Worm (Caenorhabditis elegans) whole organism, mixed stage, embryonic: Measurements from ENCODE around the gene gei-13.
A peak's percentile ranks its signal among the peaks of the same experiment; 100 is the strongest.

Experiments
- blmp-1 ChIP-seq: fragments of 150-350 bp; optimal IDR thresholded peaks from 2 replicates; lab custom pipeline; 2014; ENCODE audit warnings: missing biosample characterization, missing genetic modification characterization
- ceh-39 ChIP-seq: fragments of 150-350 bp; optimal IDR thresholded peaks from 2 replicates; lab custom pipeline; 2014; ENCODE audit warnings: missing biosample characterization, missing genetic modification characterization
- ceh-43 ChIP-seq: fragments of 200-800 bp; sonication (Bioruptor generic); optimal IDR thresholded peaks from 2 replicates; lab custom pipeline; 2018; ENCODE audit warnings: mild to moderate bottlenecking, missing genetic modification characterization, moderate library complexity, missing compliant biosample characterization
- ceh-83 ChIP-seq: fragments of 200-800 bp; sonication (Bioruptor generic); optimal IDR thresholded peaks from 2 replicates; lab custom pipeline; 2018; ENCODE audit warnings: mild to moderate bottlenecking, missing genetic modification characterization, missing compliant biosample characterization
- ces-1 ChIP-seq: fragments of 150-350 bp; optimal IDR thresholded peaks from 2 replicates; lab custom pipeline; 2014; ENCODE audit warnings: missing biosample characterization, missing genetic modification reagents, missing genetic modification characterization
- cnd-1 ChIP-seq: fragments of 200-800 bp; sonication (Bioruptor generic); optimal IDR thresholded peaks from 2 replicates; lab custom pipeline; 2018; ENCODE audit warnings: mild to moderate bottlenecking, missing genetic modification characterization, missing compliant biosample characterization
- drap-1 ChIP-seq: fragments of 200-800 bp; sonication (Bioruptor generic); optimal IDR thresholded peaks from 3 replicates; lab custom pipeline; 2018; ENCODE audit warnings: mild to moderate bottlenecking, missing genetic modification characterization, missing compliant biosample characterization
- elt-1 ChIP-seq: sonication (generic microtip); optimal IDR thresholded peaks from 2 replicates; lab custom pipeline; 2017; ENCODE audit warnings: missing genetic modification characterization, mild to moderate bottlenecking, missing compliant biosample characterization, antibody characterized with exemption, moderate library complexity, borderline replicate concordance; ENCODE audit not compliant: insufficient read depth
- elt-3 ChIP-seq: fragments of 150-350 bp; optimal IDR thresholded peaks from 2 replicates; lab custom pipeline; 2014; ENCODE audit warnings: missing biosample characterization, missing genetic modification characterization
- ham-2 ChIP-seq: fragments of 200-800 bp; sonication (Bioruptor generic); optimal IDR thresholded peaks from 2 replicates; lab custom pipeline; 2018; ENCODE audit warnings: mild to moderate bottlenecking, missing genetic modification characterization, missing compliant biosample characterization
- hlh-1 ChIP-seq: fragments of 150-350 bp; optimal IDR thresholded peaks from 2 replicates; lab custom pipeline; 2014; ENCODE audit warnings: missing biosample characterization, missing genetic modification reagents, missing genetic modification characterization
- lin-13 ChIP-seq: fragments of 150-350 bp; optimal IDR thresholded peaks from 2 replicates; lab custom pipeline; 2014; ENCODE audit warnings: missing biosample characterization, missing genetic modification characterization
- lin-32 ChIP-seq: fragments of 200-800 bp; sonication (Bioruptor generic); optimal IDR thresholded peaks from 2 replicates; lab custom pipeline; 2018; ENCODE audit warnings: mild to moderate bottlenecking, missing genetic modification characterization, missing compliant biosample characterization
- lsy-2 ChIP-seq: fragments of 150-350 bp; optimal IDR thresholded peaks from 2 replicates; lab custom pipeline; 2014; ENCODE audit warnings: missing biosample characterization, missing genetic modification characterization
- mab-5 ChIP-seq: fragments of 150-350 bp; optimal IDR thresholded peaks from 2 replicates; lab custom pipeline; 2014; ENCODE audit warnings: missing biosample characterization, missing genetic modification characterization
- mep-1 ChIP-seq: fragments of 150-350 bp; optimal IDR thresholded peaks from 2 replicates; lab custom pipeline; 2017; ENCODE audit warnings: missing biosample characterization, missing genetic modification reagents, missing genetic modification characterization, inconsistent platforms
- mls-2 ChIP-seq: sonication (generic microtip); optimal IDR thresholded peaks from 2 replicates; lab custom pipeline; 2016; ENCODE audit warnings: mild to moderate bottlenecking, missing genetic modification characterization, moderate library complexity, missing compliant biosample characterization
- nhr-2 ChIP-seq: fragments of 150-350 bp; optimal IDR thresholded peaks from 2 replicates; lab custom pipeline; 2014; ENCODE audit warnings: missing biosample characterization, missing genetic modification characterization
- nhr-237 ChIP-seq: fragments of 150-350 bp; optimal IDR thresholded peaks from 2 replicates; lab custom pipeline; 2014; ENCODE audit warnings: missing biosample characterization, missing genetic modification characterization
- nhr-76 ChIP-seq: sonication (generic microtip); optimal IDR thresholded peaks from 2 replicates; lab custom pipeline; 2017; ENCODE audit warnings: missing biosample characterization, missing genetic modification characterization
- pha-4 ChIP-seq: fragments of 150-350 bp; optimal IDR thresholded peaks from 2 replicates; lab custom pipeline; 2018; ENCODE audit warnings: missing biosample characterization, missing genetic modification reagents, missing genetic modification characterization
- sem-2 ChIP-seq: fragments of 200-800 bp; sonication (Bioruptor generic); optimal IDR thresholded peaks from 2 replicates; lab custom pipeline; 2018; ENCODE audit warnings: mild to moderate bottlenecking, missing genetic modification characterization, missing compliant biosample characterization
- snpc-4 ChIP-seq: fragments of 150-350 bp; optimal IDR thresholded peaks from 2 replicates; lab custom pipeline; 2014; ENCODE audit warnings: missing biosample characterization, missing genetic modification characterization
- sptf-1 ChIP-seq: sonication (generic microtip); optimal IDR thresholded peaks from 2 replicates; lab custom pipeline; 2017; ENCODE audit warnings: mild to moderate bottlenecking, missing genetic modification characterization, moderate library complexity, missing compliant biosample characterization
- unc-120 ChIP-seq: sonication (generic microtip); optimal IDR thresholded peaks from 2 replicates; lab custom pipeline; 2017; ENCODE audit warnings: missing genetic modification characterization, missing compliant biosample characterization; ENCODE audit not compliant: poor library complexity, severe bottlenecking
- unc-39 ChIP-seq: fragments of 150-350 bp; optimal IDR thresholded peaks from 2 replicates; lab custom pipeline; 2014; ENCODE audit warnings: missing biosample characterization, missing genetic modification characterization
- unc-62 ChIP-seq: fragments of 150-350 bp; optimal IDR thresholded peaks from 2 replicates; lab custom pipeline; 2014; ENCODE audit warnings: missing biosample characterization, missing genetic modification reagents, missing genetic modification characterization
- ztf-11 ChIP-seq: fragments of 150-350 bp; optimal IDR thresholded peaks from 2 replicates; lab custom pipeline; 2014; ENCODE audit warnings: missing biosample characterization, missing genetic modification characterization

gei-13 gene

DNA sequence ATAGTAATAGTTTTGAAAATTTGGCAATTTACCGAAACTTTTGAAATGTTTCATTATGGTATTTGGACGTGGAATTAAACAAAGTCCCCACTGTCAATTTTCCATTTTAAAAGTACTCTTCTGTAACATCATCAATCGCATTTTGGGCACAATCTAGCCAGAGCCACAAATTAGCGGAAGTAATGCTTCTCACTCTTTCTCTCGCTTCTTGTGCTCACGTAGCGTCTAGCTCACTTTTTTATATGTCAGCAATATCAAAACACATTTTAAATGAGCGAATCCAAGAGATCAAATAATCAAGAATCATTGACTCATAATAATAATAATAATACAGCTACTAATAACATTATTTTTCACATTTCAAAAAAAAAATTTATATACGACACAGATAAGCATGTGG, 27.0 kb upstream of the gei-13 start:
- no peak for TF ChIP-seq nhr-76

DNA sequence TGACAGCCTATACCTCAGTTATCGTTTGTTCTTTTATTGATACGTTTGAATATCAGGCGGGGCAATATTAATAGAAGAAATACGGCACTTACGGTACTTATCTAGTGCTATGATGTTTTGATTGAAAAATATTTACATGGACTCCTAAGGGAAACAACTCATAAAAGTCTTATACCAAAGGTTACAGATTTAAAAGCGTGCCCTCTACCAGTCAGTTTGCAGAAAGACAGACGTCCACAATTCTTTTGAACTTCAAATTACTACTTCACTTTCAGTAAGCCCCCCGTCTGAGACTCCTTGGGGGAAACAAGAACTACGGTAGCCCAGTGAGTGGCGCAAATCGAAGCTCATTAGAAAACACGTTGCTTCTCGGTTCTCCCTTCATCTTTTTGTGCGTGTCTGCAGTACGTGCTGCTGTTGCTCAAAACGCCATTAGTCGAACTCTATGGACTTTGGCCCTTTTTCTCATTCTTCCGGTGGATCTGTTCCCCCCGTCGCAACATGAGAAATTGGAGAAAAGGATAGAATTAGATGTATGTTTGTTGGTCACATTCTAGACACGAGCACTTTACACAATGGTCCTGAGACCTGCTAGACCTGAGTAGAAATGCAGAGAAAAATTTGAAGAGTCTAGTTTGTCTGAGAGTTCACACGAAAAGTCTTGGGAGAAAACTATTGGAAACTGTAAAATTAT, 25.5 kb upstream of the gei-13 start:
- TF ChIP-seq ceh-83 (GFP tag; lab: Kevin White, UChicago) (no peak), nhr-237 (no peak), elt-3 (tag; lab: Kevin White, UChicago) (no peak), unc-39 (tag; lab: Kevin White, UChicago) (no peak), mep-1 (tag; lab: Kevin White, UChicago) (no peak), nhr-76 (no peak), hlh-1 (tag; lab: Kevin White, UChicago) (peak; percentile 42), ces-1 (no peak), unc-62 (GFP tag; lab: Kevin White, UChicago) (no peak), mab-5 (tag; lab: Kevin White, UChicago) (no peak), sem-2 (GFP tag; lab: Kevin White, UChicago) (no peak), unc-120 (tag; lab: Kevin White, UChicago) (peak; percentile 35), lsy-2 (tag; lab: Kevin White, UChicago) (no peak), cnd-1 (tag; lab: Kevin White, UChicago) (no peak), mls-2 (tag; lab: Kevin White, UChicago) (no peak)

DNA sequence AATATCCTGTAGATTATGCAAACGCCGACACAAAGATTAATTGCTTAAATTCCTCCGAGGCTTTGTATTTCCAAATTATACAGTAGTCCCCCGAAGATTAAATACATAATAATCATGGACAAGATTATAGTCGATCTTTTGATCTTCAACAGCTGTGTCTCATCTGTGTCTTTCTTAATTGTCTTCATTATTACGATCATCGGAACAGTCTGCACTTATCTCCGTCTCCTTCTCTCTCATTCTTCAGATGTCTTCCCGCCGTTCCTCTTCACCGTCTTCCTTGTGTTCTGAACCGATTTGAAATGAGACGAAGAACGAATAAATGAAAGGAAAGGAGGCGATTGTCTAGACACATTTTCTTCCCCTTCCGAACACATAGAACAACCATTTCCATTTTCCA, 24.2 kb upstream of the gei-13 start:
- no peak for TF ChIP-seq lin-13 (tag; lab: Kevin White, UChicago)
- TF ChIP-seq snpc-4 = no peak
- TF ChIP-seq mep-1 (tag; lab: Kevin White, UChicago) = no peak
- TF ChIP-seq lin-32 (GFP tag; lab: Kevin White, UChicago) = peak; percentile 58
- TF ChIP-seq ceh-83 (GFP tag; lab: Kevin White, UChicago) = no peak
- peak; percentile 40 for TF ChIP-seq hlh-1 (tag; lab: Kevin White, UChicago)
- TF ChIP-seq cnd-1 (tag; lab: Kevin White, UChicago) = peak; percentile 8
- TF ChIP-seq ces-1 = peak; percentile 18
- peak; percentile 26 for TF ChIP-seq ceh-43 (GFP tag; lab: Kevin White, UChicago)
- TF ChIP-seq elt-1 (tag; lab: Kevin White, UChicago) = peak; percentile 54
- TF ChIP-seq, all 35 proteins: peak for 6

DNA sequence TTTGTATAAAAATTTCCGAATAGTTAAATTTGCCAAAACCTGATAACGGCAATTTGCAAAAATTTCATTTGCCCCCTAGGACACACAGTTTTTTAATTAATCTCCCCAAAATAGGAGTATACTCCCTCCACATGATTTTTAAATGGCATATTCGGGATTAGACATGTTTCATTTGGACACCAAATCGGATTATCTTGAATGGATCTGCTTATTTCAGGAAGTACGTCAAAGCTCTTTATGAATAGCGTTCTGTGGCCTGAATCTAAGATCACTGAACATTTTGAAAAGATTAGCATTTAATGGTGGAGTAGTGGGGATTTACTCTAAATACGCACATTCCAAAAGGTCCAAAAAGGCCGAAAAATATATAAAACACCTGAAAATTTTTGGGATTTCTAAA, 21.7 kb upstream of the gei-13 start:
- no peak for TF ChIP-seq ces-1
- no peak for TF ChIP-seq nhr-237

DNA sequence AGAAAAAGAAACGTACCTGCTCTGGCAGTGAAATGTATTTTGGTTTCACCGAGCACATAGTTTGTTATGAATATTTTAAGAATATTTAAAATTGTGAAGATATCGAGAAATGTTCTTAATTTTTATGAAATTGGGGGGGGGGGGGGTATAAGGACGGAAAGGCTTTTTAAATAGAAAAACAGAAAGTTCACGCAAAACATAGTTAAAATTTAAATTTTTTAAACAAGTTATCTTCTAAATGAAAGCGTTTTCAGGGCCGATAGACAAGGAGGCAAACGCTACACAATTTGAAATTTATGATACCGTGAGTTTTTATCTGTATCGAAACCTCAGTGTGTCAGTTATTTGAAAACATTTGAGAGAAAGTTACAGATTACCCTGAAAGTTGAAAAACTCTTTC, 18.9 kb upstream of the gei-13 start, which contains the start of gene C15H7.4:
C15H7.4 (minus strand) TSS at position 101 of the 400 bp plus-strand sequence.
- no peak for TF ChIP-seq pha-4 (tag; lab: Kevin White, UChicago)
- TF ChIP-seq ceh-39 (tag; lab: Kevin White, UChicago) = no peak

DNA sequence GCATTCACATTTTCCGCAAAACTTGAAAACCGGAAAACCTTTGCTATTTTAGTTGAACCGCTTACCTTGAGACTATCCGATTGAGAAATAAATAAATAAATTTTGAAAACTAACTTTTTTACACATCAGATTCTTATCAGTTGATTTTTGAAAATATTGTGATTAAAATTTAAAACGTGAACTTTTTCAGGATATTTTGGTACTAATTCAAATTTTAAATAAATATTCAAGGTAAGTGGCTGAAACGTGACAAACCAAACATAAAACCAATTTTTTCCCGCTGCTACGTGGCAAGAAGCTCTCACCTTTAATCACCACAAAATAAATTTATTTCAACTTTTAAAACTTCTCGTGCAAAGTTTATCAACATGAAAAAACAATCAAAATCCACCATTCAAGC, 15.0 kb upstream of the gei-13 start, which contains the start of gene C15H7.3:
C15H7.3 (minus strand) TSS at position 101 of the 400 bp plus-strand sequence.
- TF ChIP-seq elt-1 (tag; lab: Kevin White, UChicago) (no peak), snpc-4 (no peak), blmp-1 (tag; lab: Kevin White, UChicago) (no peak), mls-2 (tag; lab: Kevin White, UChicago) (no peak), mab-5 (tag; lab: Kevin White, UChicago) (no peak), pha-4 (tag; lab: Kevin White, UChicago) (no peak), mep-1 (tag; lab: Kevin White, UChicago) (no peak), ham-2 (GFP tag; lab: Kevin White, UChicago) (no peak), ceh-39 (tag; lab: Kevin White, UChicago) (no peak), unc-62 (GFP tag; lab: Kevin White, UChicago) (no peak), ztf-11 (tag; lab: Kevin White, UChicago) (no peak), drap-1 (GFP tag; lab: Kevin White, UChicago) (no peak), nhr-237 (no peak), nhr-2 (tag; lab: Kevin White, UChicago) (no peak), sptf-1 (tag; lab: Kevin White, UChicago) (no peak), ceh-83 (GFP tag; lab: Kevin White, UChicago) (no peak)
